Fruit fly (Drosophila melanogaster) whole organism, prepupa: ENCODE measurements around the gene CG10035.

Source experiments
- CG10669 ChIP-seq: fragments of 200-800 bp; sonication (Bioruptor generic); optimal IDR thresholded peaks from 3 replicates; lab custom pipeline; 2018; ENCODE audit warnings: missing biosample characterization, mild to moderate bottlenecking, missing genetic modification characterization, moderate library complexity
- CG11762 ChIP-seq: fragments of 200-800 bp; sonication (Bioruptor generic); optimal IDR thresholded peaks from 3 replicates; lab custom pipeline; 2016; ENCODE audit warnings: missing biosample characterization, missing genetic modification characterization; ENCODE audit not compliant: insufficient read depth
- salr ChIP-seq, 2 experiments: fragments of 200-800 bp; sonication (Bioruptor generic); optimal IDR thresholded peaks; 3 replicates each; lab custom pipeline; 2016 to 2018; ENCODE audit warnings: missing biosample characterization in 2 of 2, missing genetic modification characterization in 2 of 2, mild to moderate bottlenecking in 1 of 2

DNA sequence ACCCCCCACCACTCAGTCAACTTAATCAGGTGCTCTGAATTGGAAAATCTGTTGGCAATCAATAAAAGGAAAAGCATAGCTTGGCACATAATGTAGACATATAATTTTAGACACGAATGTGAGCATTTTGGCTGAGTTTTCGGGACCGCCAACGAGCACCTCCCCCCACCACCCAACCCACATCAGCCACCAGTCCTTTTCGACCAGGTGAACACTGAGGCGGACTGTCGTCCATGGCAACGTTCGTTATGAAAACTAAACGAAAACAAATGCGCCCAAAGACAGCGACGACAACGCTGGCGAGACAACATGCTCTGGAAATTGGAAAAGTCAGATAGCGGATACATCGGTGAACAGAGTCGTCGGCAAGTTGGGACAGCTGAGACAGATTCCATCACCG, 545 bp upstream of the CG10035 start, which contains the start of gene GstD11:
- TF ChIP-seq CG11762 (no peak), salr (GFP tag; optimal IDR thresholded peaks at IDR 0.05; lab: Kevin White, UChicago) (no peak), CG10669 (GFP tag; lab: Kevin White, UChicago) (no peak)
